Fruit fly (Drosophila melanogaster): ENCODE measurements around the gene CG44002.
A peak's percentile ranks its signal among the peaks of the same experiment; 100 is the strongest.

Gene CG44002

dm6 chr2L:3188875-3189274 is 18.0 kb upstream of the CG44002 start:
- TF ChIP-seq h (optimal IDR thresholded peaks at IDR 0.05) (no peak), Doc2 (GFP tag; IDR thresholded peaks at IDR 0.05) (no peak), CG3281 (GFP tag; optimal IDR thresholded peaks at IDR 0.05) (no peak), row (GFP tag; IDR thresholded peaks at IDR 0.05) (peak; percentile 46; the same call in 1 of the 3 replicates), CG14441 (GFP tag; IDR thresholded peaks at IDR 0.05) (0 out of 2 replicates have a peak, but pooled peaks have one; percentile 31), Hsf (GFP tag; optimal IDR thresholded peaks at IDR 0.05) (no peak), yki (optimal IDR thresholded peaks at IDR 0.05) (no peak), knrl (GFP tag; IDR thresholded peaks at IDR 0.05; ENCODE audit: partially characterized antibody) (no peak), CG11696 (GFP tag; IDR thresholded peaks at IDR 0.05) (peak; percentile 66; the same call in 1 of the 2 replicates), CG4404 (GFP tag; IDR thresholded peaks at IDR 0.05) (0 out of 2 replicates have a peak, but pooled peaks have one; percentile 9), CG2120 (GFP tag; optimal IDR thresholded peaks at IDR 0.05) (no peak), vfl (GFP tag; optimal IDR thresholded peaks at IDR 0.05) (no peak), z (GFP tag; IDR thresholded peaks at IDR 0.05) (no peak), unc-4 (GFP tag; IDR thresholded peaks at IDR 0.05; ENCODE audit: partially characterized antibody) (no peak), CG7839 (tag; optimal IDR thresholded peaks at IDR 0.05) (no peak), CG18599 (GFP tag; optimal IDR thresholded peaks at IDR 0.05) (peak; percentile 44), Pdp1 (GFP tag; optimal IDR thresholded peaks at IDR 0.05) (no peak), CG11456 (GFP tag; IDR thresholded peaks at IDR 0.05) (0 out of 3 replicates have a peak, but pooled peaks have one; percentile 49), Meics (GFP tag; optimal IDR thresholded peaks at IDR 0.05) (peak; percentile 6), CG7786 (GFP tag; optimal IDR thresholded peaks at IDR 0.05) (no peak), fd102C (GFP tag; optimal IDR thresholded peaks at IDR 0.05) (no peak), ato (GFP tag; IDR thresholded peaks at IDR 0.05; ENCODE audit: partially characterized antibody) (no peak), CG12219 (GFP tag; optimal IDR thresholded peaks at IDR 0.05) (peak; percentile 0), CG13424 (tag; optimal IDR thresholded peaks at IDR 0.05) (no peak), Antp (GFP tag; optimal IDR thresholded peaks at IDR 0.05) (no peak), chn (GFP tag; optimal IDR thresholded peaks at IDR 0.05) (no peak), otp (GFP tag; IDR thresholded peaks at IDR 0.05) (peak; percentile 29; the same call in 1 of the 3 replicates), Ptx1 (GFP tag; IDR thresholded peaks at IDR 0.05) (peak; percentile 40; the same call in 1 of the 2 replicates), CG4730 (GFP tag; IDR thresholded peaks at IDR 0.05) (no peak), CG2199 (GFP tag; IDR thresholded peaks at IDR 0.05) (no peak), CG18476 (GFP tag; optimal IDR thresholded peaks at IDR 0.05) (no peak), tgo (GFP tag; IDR thresholded peaks at IDR 0.05) (no peak), MESR4 (GFP tag; optimal IDR thresholded peaks at IDR 0.05) (no peak), Atf6 (GFP tag; IDR thresholded peaks at IDR 0.05) (no peak), repo (GFP tag; optimal IDR thresholded peaks at IDR 0.05) (no peak), az2 (GFP tag; optimal IDR thresholded peaks at IDR 0.05) (no peak), ind (GFP tag; optimal IDR thresholded peaks at IDR 0.05) (peak; percentile 23), CG31388 (GFP tag; optimal IDR thresholded peaks at IDR 0.05) (no peak), pzg (GFP tag; optimal IDR thresholded peaks at IDR 0.05) (no peak), Bteb2 (GFP tag; optimal IDR thresholded peaks at IDR 0.05) (no peak), Hr78 (GFP tag; optimal IDR thresholded peaks at IDR 0.05) (no peak), CG13894 (tag; optimal IDR thresholded peaks at IDR 0.05) (no peak), Xrp1 (GFP tag; IDR thresholded peaks at IDR 0.05) (0 out of 2 replicates have a peak, but pooled peaks have one; percentile 9), Aef1 (GFP tag; IDR thresholded peaks at IDR 0.05) (no peak), sob (GFP tag; IDR thresholded peaks at IDR 0.05) (0 out of 2 replicates have a peak, but pooled peaks have one; percentile 22), CG12659 (GFP tag; optimal IDR thresholded peaks at IDR 0.05) (no peak), CG9609 (GFP tag; optimal IDR thresholded peaks at IDR 0.05) (no peak), CG32532 (GFP tag; IDR thresholded peaks at IDR 0.05) (0 out of 2 replicates have a peak, but pooled peaks have one; percentile 36), nom (GFP tag; optimal IDR thresholded peaks at IDR 0.05) (no peak), Spps (tag; optimal IDR thresholded peaks at IDR 0.05) (no peak), dati (GFP tag; IDR thresholded peaks at IDR 0.05) (0 out of 2 replicates have a peak, but pooled peaks have one; percentile 16), CG11695 (GFP tag; IDR thresholded peaks at IDR 0.05) (no peak)
